Worm (Caenorhabditis elegans) whole organism, late embryonic: Measurements from ENCODE around the gene K09B11.5.

Experiments
- C38D4.7 ChIP-seq: fragments of 200-800 bp; sonication (Bioruptor generic); optimal IDR thresholded peaks from 2 replicates; lab custom pipeline; 2018; ENCODE audit warnings: mild to moderate bottlenecking, missing genetic modification characterization, moderate library complexity, missing compliant biosample characterization
- F13H6.1 ChIP-seq: sonication (generic microtip); optimal IDR thresholded peaks from 2 replicates; lab custom pipeline; 2016; ENCODE audit warnings: missing genetic modification characterization, missing compliant biosample characterization
- K09A11.1 ChIP-seq: sonication (generic microtip); optimal IDR thresholded peaks from 2 replicates; lab custom pipeline; 2017; ENCODE audit warnings: antibody characterized with exemption, mild to moderate bottlenecking, missing genetic modification characterization, missing compliant biosample characterization; ENCODE audit not compliant: insufficient read depth
- T23F11.4 ChIP-seq: fragments of 200-800 bp; sonication (Bioruptor generic); optimal IDR thresholded peaks from 2 replicates; lab custom pipeline; 2018; ENCODE audit warnings: mild to moderate bottlenecking, missing genetic modification characterization, missing compliant biosample characterization
- Y22D7AL.16 ChIP-seq: sonication (generic microtip); optimal IDR thresholded peaks from 2 replicates; lab custom pipeline; 2016; ENCODE audit warnings: missing genetic modification characterization, missing compliant biosample characterization
- ahr-1 ChIP-seq: sonication (generic microtip); optimal IDR thresholded peaks from 2 replicates; lab custom pipeline; 2016; ENCODE audit warnings: missing genetic modification characterization, missing compliant biosample characterization
- ama-1 ChIP-seq: fragments of 150-350 bp; optimal IDR thresholded peaks from 2 replicates; lab custom pipeline; 2014
- ceh-14 ChIP-seq: sonication (generic microtip); optimal IDR thresholded peaks from 2 replicates; lab custom pipeline; 2016; ENCODE audit warnings: missing genotype, missing genetic modification characterization, missing compliant biosample characterization
- ceh-2 ChIP-seq: sonication (generic microtip); optimal IDR thresholded peaks from 2 replicates; lab custom pipeline; 2016; ENCODE audit warnings: missing genotype, missing genetic modification characterization, missing compliant biosample characterization
- ceh-22 ChIP-seq: sonication (generic microtip); optimal IDR thresholded peaks from 2 replicates; lab custom pipeline; 2017; ENCODE audit warnings: missing biosample characterization, missing genetic modification characterization
- ceh-31 ChIP-seq: sonication (generic microtip); optimal IDR thresholded peaks from 2 replicates; lab custom pipeline; 2016; ENCODE audit warnings: missing genetic modification characterization, missing compliant biosample characterization
- ceh-34 ChIP-seq: sonication (generic microtip); optimal IDR thresholded peaks from 2 replicates; lab custom pipeline; 2016; ENCODE audit warnings: mild to moderate bottlenecking, missing genetic modification characterization, missing compliant biosample characterization
- ceh-48 ChIP-seq: sonication (generic microtip); optimal IDR thresholded peaks from 2 replicates; lab custom pipeline; 2016; ENCODE audit warnings: missing genetic modification characterization, inconsistent platforms, missing compliant biosample characterization
- ceh-6 ChIP-seq: fragments of 200-800 bp; sonication (Bioruptor generic); optimal IDR thresholded peaks from 2 replicates; lab custom pipeline; 2018; ENCODE audit warnings: mild to moderate bottlenecking, missing genetic modification characterization, missing compliant biosample characterization
- che-1 ChIP-seq: sonication (generic microtip); optimal IDR thresholded peaks from 2 replicates; lab custom pipeline; 2016; ENCODE audit warnings: mild to moderate bottlenecking, missing genetic modification characterization, missing compliant biosample characterization
- dmd-4 ChIP-seq: sonication (generic microtip); optimal IDR thresholded peaks from 2 replicates; lab custom pipeline; 2016; ENCODE audit warnings: borderline replicate concordance, missing genetic modification characterization, missing compliant biosample characterization
- dve-1 ChIP-seq: sonication (generic microtip); optimal IDR thresholded peaks from 2 replicates; lab custom pipeline; 2017; ENCODE audit warnings: antibody characterized with exemption, mild to moderate bottlenecking, missing genetic modification characterization, missing compliant biosample characterization
- elt-2 ChIP-seq: sonication (generic microtip); optimal IDR thresholded peaks from 2 replicates; lab custom pipeline; 2016; ENCODE audit warnings: missing genetic modification reagents, missing genetic modification characterization, missing compliant biosample characterization
- elt-4 ChIP-seq: sonication (generic microtip); optimal IDR thresholded peaks from 2 replicates; lab custom pipeline; 2016; ENCODE audit warnings: missing genetic modification characterization, missing compliant biosample characterization
- ets-4 ChIP-seq: sonication (generic microtip); optimal IDR thresholded peaks from 2 replicates; lab custom pipeline; 2016; ENCODE audit warnings: missing genetic modification characterization, missing compliant biosample characterization
- fkh-6 ChIP-seq: sonication (generic microtip); optimal IDR thresholded peaks from 2 replicates; lab custom pipeline; 2016; ENCODE audit warnings: missing genetic modification characterization, missing compliant biosample characterization
- gmeb-2 ChIP-seq: sonication (generic microtip); optimal IDR thresholded peaks from 2 replicates; lab custom pipeline; 2016; ENCODE audit warnings: missing genetic modification characterization, inconsistent platforms, missing compliant biosample characterization
- hlh-30 ChIP-seq: sonication (generic microtip); optimal IDR thresholded peaks from 2 replicates; lab custom pipeline; 2017; ENCODE audit warnings: antibody characterized with exemption, missing genetic modification characterization, missing compliant biosample characterization; ENCODE audit not compliant: insufficient read depth
- hlh-6 ChIP-seq: sonication (generic microtip); optimal IDR thresholded peaks from 2 replicates; lab custom pipeline; 2016; ENCODE audit warnings: missing genotype, missing genetic modification characterization, missing compliant biosample characterization
- lim-6 ChIP-seq: sonication (generic microtip); optimal IDR thresholded peaks from 2 replicates; lab custom pipeline; 2016; ENCODE audit warnings: missing genetic modification characterization, missing compliant biosample characterization
- lin-11 ChIP-seq: fragments of 200-800 bp; sonication (Bioruptor generic); optimal IDR thresholded peaks from 2 replicates; lab custom pipeline; 2018; ENCODE audit warnings: mild to moderate bottlenecking, missing genetic modification characterization, missing compliant biosample characterization
- mec-3 ChIP-seq: sonication (generic microtip); optimal IDR thresholded peaks from 2 replicates; lab custom pipeline; 2016; ENCODE audit warnings: borderline replicate concordance, missing genetic modification characterization, missing compliant biosample characterization
- nfya-1 ChIP-seq: sonication (generic microtip); optimal IDR thresholded peaks from 2 replicates; lab custom pipeline; 2017; ENCODE audit warnings: missing genetic modification characterization, mild to moderate bottlenecking, missing compliant biosample characterization, antibody characterized with exemption, moderate library complexity
- nhr-232 ChIP-seq: sonication (generic microtip); optimal IDR thresholded peaks from 2 replicates; lab custom pipeline; 2016; ENCODE audit warnings: missing genetic modification characterization, missing compliant biosample characterization
- odd-2 ChIP-seq: sonication (generic microtip); optimal IDR thresholded peaks from 2 replicates; lab custom pipeline; 2017; ENCODE audit warnings: antibody characterized with exemption, mild to moderate bottlenecking, missing genetic modification characterization, missing compliant biosample characterization
- pat-9 ChIP-seq: fragments of 200-800 bp; sonication (Bioruptor generic); optimal IDR thresholded peaks from 2 replicates; lab custom pipeline; 2018; ENCODE audit warnings: mild to moderate bottlenecking, missing genetic modification characterization, moderate library complexity, missing compliant biosample characterization
- pax-1 ChIP-seq: fragments of 150-350 bp; optimal IDR thresholded peaks from 2 replicates; lab custom pipeline; 2014; ENCODE audit warnings: missing biosample characterization, missing genetic modification characterization
- pha-4 ChIP-seq: fragments of 150-350 bp; optimal IDR thresholded peaks from 2 replicates; lab custom pipeline; 2018; ENCODE audit warnings: missing biosample characterization, missing genetic modification reagents, missing genetic modification characterization
- pqm-1 ChIP-seq: sonication (generic microtip); optimal IDR thresholded peaks from 2 replicates; lab custom pipeline; 2016; ENCODE audit warnings: missing genetic modification characterization, missing compliant biosample characterization
- pros-1 ChIP-seq: fragments of 150-350 bp; optimal IDR thresholded peaks from 2 replicates; lab custom pipeline; 2014; ENCODE audit warnings: missing biosample characterization, missing genetic modification reagents, missing genetic modification characterization
- ref-2 ChIP-seq: sonication (generic microtip); optimal IDR thresholded peaks from 2 replicates; lab custom pipeline; 2016; ENCODE audit warnings: missing genetic modification characterization, missing compliant biosample characterization
- rnt-1 ChIP-seq: sonication (generic microtip); optimal IDR thresholded peaks from 2 replicates; lab custom pipeline; 2016; ENCODE audit warnings: missing genetic modification characterization, missing compliant biosample characterization
- sdc-2 ChIP-seq: sonication (generic microtip); optimal IDR thresholded peaks from 2 replicates; lab custom pipeline; 2016; ENCODE audit warnings: missing genotype, missing genetic modification characterization, missing compliant biosample characterization
- sox-4 ChIP-seq: sonication (generic microtip); optimal IDR thresholded peaks from 2 replicates; lab custom pipeline; 2017; ENCODE audit warnings: mild to moderate bottlenecking, missing genetic modification characterization, inconsistent platforms, missing compliant biosample characterization
- syd-9 ChIP-seq: sonication (generic microtip); optimal IDR thresholded peaks from 2 replicates; lab custom pipeline; 2016; ENCODE audit warnings: mild to moderate bottlenecking, missing genetic modification characterization, moderate library complexity, missing compliant biosample characterization
- tbx-2 ChIP-seq: sonication (generic microtip); optimal IDR thresholded peaks from 2 replicates; lab custom pipeline; 2016; ENCODE audit warnings: missing genetic modification characterization, missing compliant biosample characterization
- ttx-3 ChIP-seq: sonication (generic microtip); optimal IDR thresholded peaks from 2 replicates; lab custom pipeline; 2016; ENCODE audit warnings: missing genetic modification reagents, missing genetic modification characterization, missing compliant biosample characterization
- unc-3 ChIP-seq, 2 experiments: fragments of 200-800 bp in 1 of 2; sonication (Bioruptor generic) in 1 of 2; sonication (generic microtip) in 1 of 2; conservative IDR thresholded peaks in 1 of 2; optimal IDR thresholded peaks in 1 of 2; 2 replicates each; pipeline versions ENCODE4 v1.3.6 to Lab custom; 2016 to 2022; ENCODE audit warnings: missing compliant biosample characterization in 2 of 2, missing genetic modification characterization in 2 of 2, missing genetic modification reagents in 1 of 2
- unc-55 ChIP-seq: sonication (generic microtip); optimal IDR thresholded peaks from 2 replicates; lab custom pipeline; 2017; ENCODE audit warnings: missing biosample characterization, missing genetic modification reagents, missing genetic modification characterization
- unc-86 ChIP-seq: sonication (generic microtip); optimal IDR thresholded peaks from 2 replicates; lab custom pipeline; 2016; ENCODE audit warnings: missing genetic modification characterization, missing compliant biosample characterization
- zip-5 ChIP-seq: sonication (generic microtip); optimal IDR thresholded peaks from 2 replicates; lab custom pipeline; 2016; ENCODE audit warnings: missing genetic modification characterization, missing compliant biosample characterization

Gene K09B11.5

DNA sequence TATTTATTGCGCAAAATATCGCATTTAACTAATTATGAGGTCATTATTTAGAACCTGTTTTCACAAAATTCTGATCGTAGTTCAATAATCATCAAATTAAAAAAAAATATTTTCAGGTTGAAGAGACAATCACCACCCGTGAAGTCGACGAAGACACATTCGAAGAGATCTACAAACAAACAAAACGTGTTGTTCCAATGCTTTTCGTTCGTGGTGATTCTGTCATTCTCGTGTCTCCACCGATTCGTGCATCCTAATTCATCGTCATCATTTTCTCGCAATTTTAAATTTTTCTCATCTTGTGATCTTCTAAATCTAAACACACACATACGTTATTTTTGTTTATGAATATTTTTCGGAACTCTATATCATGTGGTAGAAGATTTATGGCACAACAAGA, 45.0 kb downstream of the K09B11.5 start:
- TF ChIP-seq dve-1 (tag; lab: Kevin White, UChicago) (peak; percentile 35), sox-4 (no peak), unc-3 (GFP tag; conservative IDR thresholded peaks at IDR 0.05; lab: Robert Waterston, UW) (no peak), unc-3 (tag; optimal IDR thresholded peaks at IDR 0.05; lab: Kevin White, UChicago) (no peak), ttx-3 (tag; lab: Kevin White, UChicago) (no peak)

DNA sequence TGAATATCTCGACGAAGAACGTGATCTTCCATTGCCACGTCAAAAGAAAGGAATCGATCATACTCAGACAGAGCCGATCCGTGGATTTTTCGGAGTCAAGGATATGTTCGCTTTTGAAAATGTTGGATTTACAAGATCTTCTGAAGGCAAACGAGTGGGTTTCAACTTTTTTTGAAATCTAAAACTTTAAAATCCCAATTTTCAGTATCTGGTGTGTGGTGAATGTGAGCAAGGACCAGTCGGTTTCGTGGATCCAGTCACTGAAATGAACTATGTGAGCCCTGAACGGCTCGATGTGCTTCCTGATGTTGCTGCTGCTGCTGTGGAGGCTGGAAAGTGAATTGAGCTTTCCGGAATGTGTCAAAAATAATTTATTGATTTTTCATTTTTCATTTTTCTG, 46.9 kb downstream of the K09B11.5 start, which contains the start of gene lsm-3:
Gene lsm-3, plus strand, starts transcription at position 301 of the 400 bp plus-strand sequence.
- no peak for TF ChIP-seq hlh-6
- no peak for TF ChIP-seq hlh-30
- no peak for TF ChIP-seq dmd-4 (tag; lab: Kevin White, UChicago)
- TF ChIP-seq F13H6.1: no peak
- no peak for TF ChIP-seq ceh-34 (tag; lab: Kevin White, UChicago)
- TF ChIP-seq ttx-3 (tag; lab: Kevin White, UChicago): no peak
- no peak for TF ChIP-seq sdc-2 (tag; lab: Kevin White, UChicago)
- no peak for TF ChIP-seq che-1 (tag; lab: Kevin White, UChicago)
- TF ChIP-seq ref-2 (tag; lab: Kevin White, UChicago): no peak
- TF ChIP-seq unc-55 (GFP tag; lab: Kevin White, UChicago): no peak
- no peak for TF ChIP-seq syd-9 (tag; lab: Kevin White, UChicago)
- TF ChIP-seq nfya-1 (tag; lab: Kevin White, UChicago): no peak
- TF ChIP-seq ceh-6 (GFP tag; lab: Kevin White, UChicago): no peak
- TF ChIP-seq unc-86 (tag; lab: Kevin White, UChicago): no peak
- no peak for TF ChIP-seq rnt-1 (tag; lab: Kevin White, UChicago)

DNA sequence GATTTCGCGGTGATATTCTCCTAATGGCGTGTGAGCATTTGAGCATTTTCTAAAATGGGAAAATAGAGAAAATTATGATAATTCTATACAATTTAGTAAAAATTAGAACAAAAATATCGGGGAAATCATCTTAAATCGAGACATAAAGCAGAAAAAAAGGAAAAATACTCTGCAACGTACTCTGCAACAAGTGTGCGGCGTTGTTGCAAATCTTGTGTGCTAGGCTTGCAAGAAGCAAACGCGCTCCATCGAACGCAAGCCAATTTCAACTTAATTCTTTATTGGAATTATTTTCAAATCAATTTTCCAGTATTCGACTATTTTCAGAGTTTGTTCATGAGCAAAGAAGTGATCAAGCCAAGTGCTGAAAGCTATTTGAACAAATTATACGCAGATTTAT, 47.8 kb downstream of the K09B11.5 start, which contains the start of the genes Y62E10A.20, Y62E10A.23 and mdt-9:
Gene Y62E10A.20, minus strand, starts transcription at position 49 of the 400 bp plus-strand sequence.
Gene Y62E10A.23, plus strand, starts transcription at position 282 of the 400 bp plus-strand sequence.
Gene mdt-9, plus strand, starts transcription at position 338 of the 400 bp plus-strand sequence.
- no peak for TF ChIP-seq nhr-232
- peak; percentile 2 for TF ChIP-seq hlh-30
- TF ChIP-seq Y22D7AL.16 (tag; lab: Kevin White, UChicago): no peak
- peak; percentile 77 for TF ChIP-seq K09A11.1 (tag; lab: Kevin White, UChicago)
- TF ChIP-seq ceh-22 (tag; lab: Kevin White, UChicago): no peak
- peak; percentile 39 for TF ChIP-seq ceh-2
- TF ChIP-seq ama-1 (lab: Kevin White, UChicago): no peak
- TF ChIP-seq mec-3 (tag; lab: Kevin White, UChicago): no peak
- TF ChIP-seq lin-11 (tag; lab: Kevin White, UChicago): peak; percentile 33
- no peak for TF ChIP-seq pha-4 (tag; lab: Kevin White, UChicago)
- TF ChIP-seq gmeb-2: peak; percentile 49
- TF ChIP-seq unc-55 (GFP tag; lab: Kevin White, UChicago): peak; percentile 4
- peak; percentile 57 for TF ChIP-seq C38D4.7 (GFP tag; lab: Kevin White, UChicago)
- TF ChIP-seq dmd-4 (tag; lab: Kevin White, UChicago): no peak
- no peak for TF ChIP-seq ets-4
- peak; percentile 67 for TF ChIP-seq pat-9 (tag; lab: Kevin White, UChicago)
- TF ChIP-seq ceh-14 (tag; lab: Kevin White, UChicago): peak; percentile 88
- TF ChIP-seq zip-5 (tag; lab: Kevin White, UChicago): peak; percentile 33
- TF ChIP-seq fkh-6: peak; percentile 29
- TF ChIP-seq che-1 (tag; lab: Kevin White, UChicago): peak; percentile 42
- TF ChIP-seq nfya-1 (tag; lab: Kevin White, UChicago): peak; percentile 84
- TF ChIP-seq odd-2 (tag; lab: Kevin White, UChicago): peak; percentile 25
- TF ChIP-seq ahr-1: peak; percentile 36
- TF ChIP-seq elt-2: peak; percentile 80
- TF ChIP-seq syd-9 (tag; lab: Kevin White, UChicago): peak; percentile 47
- TF ChIP-seq ceh-31 (tag; lab: Kevin White, UChicago): peak; percentile 87
- TF ChIP-seq ceh-6 (GFP tag; lab: Kevin White, UChicago): peak; percentile 58
- TF ChIP-seq ceh-48 (tag; lab: Kevin White, UChicago): peak; percentile 65
- TF ChIP-seq pros-1 (tag; lab: Kevin White, UChicago): peak; percentile 42
- no peak for TF ChIP-seq sdc-2 (tag; lab: Kevin White, UChicago)
- no peak for TF ChIP-seq hlh-6
- TF ChIP-seq T23F11.4 (GFP tag; lab: Kevin White, UChicago): peak; percentile 66
- TF ChIP-seq rnt-1 (tag; lab: Kevin White, UChicago): peak; percentile 45
- TF ChIP-seq pqm-1 (tag; lab: Kevin White, UChicago): no peak
- no peak for TF ChIP-seq lim-6 (tag; lab: Kevin White, UChicago)
- peak; percentile 28 for TF ChIP-seq F13H6.1
- TF ChIP-seq tbx-2 (tag; lab: Kevin White, UChicago): peak; percentile 67
- no peak for TF ChIP-seq elt-4 (tag; lab: Kevin White, UChicago)
- TF ChIP-seq pax-1 (tag; lab: Kevin White, UChicago): peak; percentile 24
